Worm (Caenorhabditis elegans) whole organism, L1 larva: ENCODE results near the gene K01G12.3.
A peak's percentile ranks its signal among the peaks of the same experiment; 100 is the strongest.

Source experiments
- C04F5.9 ChIP-seq: sonication (generic microtip); optimal IDR thresholded peaks from 2 replicates; lab custom pipeline; 2016; ENCODE audit warnings: missing genetic modification characterization, missing compliant biosample characterization
- F16B12.6 ChIP-seq: fragments of 150-350 bp; optimal IDR thresholded peaks from 2 replicates; lab custom pipeline; 2014; ENCODE audit warnings: missing biosample characterization, missing genetic modification characterization
- aha-1 ChIP-seq: fragments of 150-350 bp; optimal IDR thresholded peaks from 2 replicates; lab custom pipeline; 2014; ENCODE audit warnings: missing biosample characterization, missing genetic modification characterization
- alr-1 ChIP-seq: fragments of 200-800 bp; sonication (Bioruptor generic); optimal IDR thresholded peaks from 2 replicates; lab custom pipeline; 2018; ENCODE audit warnings: borderline replicate concordance, mild to moderate bottlenecking, missing genetic modification characterization, missing compliant biosample characterization
- ama-1 ChIP-seq: fragments of 150-350 bp; optimal IDR thresholded peaks from 2 replicates; lab custom pipeline; 2014
- ceh-63 ChIP-seq: fragments of 200-800 bp; sonication (Bioruptor generic); optimal IDR thresholded peaks from 2 replicates; lab custom pipeline; 2018; ENCODE audit warnings: mild to moderate bottlenecking, missing genetic modification characterization, missing compliant biosample characterization
- ceh-8 ChIP-seq: fragments of 200-800 bp; sonication (Bioruptor generic); optimal IDR thresholded peaks from 2 replicates; lab custom pipeline; 2018; ENCODE audit warnings: mild to moderate bottlenecking, missing genetic modification characterization, moderate library complexity, missing compliant biosample characterization
- ceh-88 ChIP-seq: fragments of 200-800 bp; sonication (Bioruptor generic); IDR thresholded peaks from 2 replicates; pipeline ENCODE4 v1.3.6; 2022; ENCODE audit warnings: missing genetic modification characterization, missing compliant biosample characterization
- efl-1 ChIP-seq, 4 experiments: fragments of 150-350 bp; optimal IDR thresholded peaks in 3 of 4; peaks in 1 of 4; 1 replicate in 1 of 4; 2 replicates in 3 of 4; lab custom pipeline; 2014; ENCODE audit warnings: missing biosample characterization in 2 of 4, missing genetic modification characterization in 2 of 4, missing genetic modification reagents in 2 of 4
- efl-3 ChIP-seq: fragments of 200-800 bp; sonication (Bioruptor generic); optimal IDR thresholded peaks from 2 replicates; lab custom pipeline; 2018; ENCODE audit warnings: mild to moderate bottlenecking, missing genetic modification characterization, missing compliant biosample characterization
- elt-2 ChIP-seq: sonication (generic microtip); optimal IDR thresholded peaks from 2 replicates; lab custom pipeline; 2016; ENCODE audit warnings: missing genetic modification characterization, mild to moderate bottlenecking, inconsistent platforms, missing compliant biosample characterization, missing genetic modification reagents
- fkh-10 ChIP-seq: sonication (generic microtip); optimal IDR thresholded peaks from 2 replicates; lab custom pipeline; 2017; ENCODE audit warnings: missing biosample characterization, missing genetic modification reagents, missing genetic modification characterization
- fkh-8 ChIP-seq: sonication (generic microtip); optimal IDR thresholded peaks from 2 replicates; lab custom pipeline; 2016; ENCODE audit warnings: mild to moderate bottlenecking, missing genetic modification characterization, missing compliant biosample characterization
- fos-1 ChIP-seq: fragments of 150-350 bp; optimal IDR thresholded peaks from 2 replicates; lab custom pipeline; 2014; ENCODE audit warnings: missing biosample characterization, missing genetic modification characterization
- hlh-17 ChIP-seq: fragments of 200-800 bp; sonication (Bioruptor generic); optimal IDR thresholded peaks from 2 replicates; lab custom pipeline; 2018; ENCODE audit warnings: missing genetic modification characterization, mild to moderate bottlenecking, missing compliant biosample characterization, moderate library complexity, borderline replicate concordance
- hpl-2 ChIP-seq: fragments of 150-350 bp; optimal IDR thresholded peaks from 2 replicates; lab custom pipeline; 2014; ENCODE audit warnings: missing biosample characterization, missing genetic modification reagents, missing genetic modification characterization
- irx-1 ChIP-seq: sonication (generic microtip); optimal IDR thresholded peaks from 2 replicates; lab custom pipeline; 2016; ENCODE audit warnings: missing genetic modification characterization, missing compliant biosample characterization
- lin-13 ChIP-seq: fragments of 150-350 bp; optimal IDR thresholded peaks from 2 replicates; lab custom pipeline; 2014; ENCODE audit warnings: missing biosample characterization, missing genetic modification reagents, missing genetic modification characterization
- lin-14 ChIP-seq: fragments of 200-800 bp; sonication (Bioruptor generic); optimal IDR thresholded peaks from 2 replicates; lab custom pipeline; 2018; ENCODE audit warnings: mild to moderate bottlenecking, missing genetic modification characterization, moderate library complexity, missing compliant biosample characterization
- lin-39 ChIP-seq: fragments of 150-350 bp; optimal IDR thresholded peaks from 2 replicates; lab custom pipeline; 2014; ENCODE audit warnings: missing biosample characterization, missing genetic modification reagents, missing genetic modification characterization
- lsy-2 ChIP-seq, 2 experiments: fragments of 150-350 bp; optimal IDR thresholded peaks; 2 replicates each; lab custom pipeline; 2014; ENCODE audit warnings: missing biosample characterization in 2 of 2, missing genetic modification characterization in 2 of 2
- mab-9 ChIP-seq: fragments of 200-800 bp; sonication (Bioruptor generic); IDR thresholded peaks from 2 replicates; pipeline ENCODE4 v1.3.6; 2022; ENCODE audit warnings: missing genetic modification reagents, missing genetic modification characterization, missing compliant biosample characterization
- mep-1 ChIP-seq: fragments of 150-350 bp; optimal IDR thresholded peaks from 2 replicates; lab custom pipeline; 2014; ENCODE audit warnings: missing biosample characterization, missing genetic modification characterization
- nhr-12 ChIP-seq: sonication (generic microtip); optimal IDR thresholded peaks from 2 replicates; lab custom pipeline; 2017; ENCODE audit warnings: missing biosample characterization, missing genetic modification characterization
- nhr-19 ChIP-seq: fragments of 200-800 bp; sonication (Bioruptor generic); conservative IDR thresholded peaks from 2 replicates; pipeline ENCODE4 v1.3.6; 2022; ENCODE audit warnings: missing genetic modification characterization, missing compliant biosample characterization
- nhr-237 ChIP-seq: fragments of 150-350 bp; optimal IDR thresholded peaks from 2 replicates; lab custom pipeline; 2014; ENCODE audit warnings: missing biosample characterization, missing genetic modification characterization
- nhr-71 ChIP-seq: sonication (generic microtip); optimal IDR thresholded peaks from 2 replicates; lab custom pipeline; 2016; ENCODE audit warnings: mild to moderate bottlenecking, missing genetic modification characterization, moderate library complexity, missing compliant biosample characterization
- nhr-84 ChIP-seq: sonication (generic microtip); optimal IDR thresholded peaks from 2 replicates; lab custom pipeline; 2017; ENCODE audit warnings: missing biosample characterization, missing genetic modification characterization
- pax-3 ChIP-seq: fragments of 200-800 bp; sonication (Bioruptor generic); optimal IDR thresholded peaks from 2 replicates; lab custom pipeline; 2018; ENCODE audit warnings: mild to moderate bottlenecking, missing genetic modification characterization, moderate library complexity, missing compliant biosample characterization
- rnt-1 ChIP-seq: sonication (generic microtip); optimal IDR thresholded peaks from 2 replicates; lab custom pipeline; 2016; ENCODE audit warnings: mild to moderate bottlenecking, missing genetic modification characterization, moderate library complexity, missing compliant biosample characterization
- skn-1 ChIP-seq: fragments of 150-350 bp; optimal IDR thresholded peaks from 2 replicates; lab custom pipeline; 2014; ENCODE audit warnings: missing biosample characterization, missing genetic modification characterization
- snpc-4 ChIP-seq: fragments of 150-350 bp; optimal IDR thresholded peaks from 2 replicates; lab custom pipeline; 2014; ENCODE audit warnings: missing biosample characterization, missing genetic modification characterization
- sox-4 ChIP-seq: sonication (generic microtip); optimal IDR thresholded peaks from 2 replicates; lab custom pipeline; 2016; ENCODE audit warnings: missing genetic modification characterization, missing compliant biosample characterization
- tbx-2 ChIP-seq: sonication (generic microtip); optimal IDR thresholded peaks from 2 replicates; lab custom pipeline; 2016; ENCODE audit warnings: missing genetic modification characterization, missing compliant biosample characterization
- unc-130 ChIP-seq: fragments of 150-350 bp; optimal IDR thresholded peaks from 2 replicates; lab custom pipeline; 2017; ENCODE audit warnings: missing biosample characterization, missing genetic modification characterization, inconsistent platforms
- unc-86 ChIP-seq: sonication (generic microtip); optimal IDR thresholded peaks from 2 replicates; lab custom pipeline; 2016; ENCODE audit warnings: missing genetic modification characterization, missing compliant biosample characterization
- unc-98 ChIP-seq: fragments of 200-800 bp; sonication (Bioruptor generic); IDR thresholded peaks from 2 replicates; pipeline ENCODE4 v1.3.6; 2022; ENCODE audit warnings: missing genetic modification characterization, missing compliant biosample characterization
- ztf-11 ChIP-seq, 2 experiments: sonication (generic microtip); optimal IDR thresholded peaks; 2 replicates each; lab custom pipeline; 2016 to 2017; ENCODE audit warnings: missing genetic modification characterization in 2 of 2, missing biosample characterization in 1 of 2, missing compliant biosample characterization in 1 of 2
- ztf-4 ChIP-seq: fragments of 150-350 bp; optimal IDR thresholded peaks from 2 replicates; lab custom pipeline; 2014; ENCODE audit warnings: missing biosample characterization, missing genetic modification characterization

Gene K01G12.3

ce11 chrIV:14193196-14193595, at the start of gene K01G12.3:
Gene K01G12.3, plus strand, starts transcription at chrIV:14193496.
- no peak for TF ChIP-seq unc-130 (tag; lab: Kevin White, UChicago)
- no peak for TF ChIP-seq elt-2 (tag; lab: Kevin White, UChicago)
- no peak for TF ChIP-seq unc-98 (GFP tag; lab: Robert Waterston, UW)
- no peak for TF ChIP-seq fos-1
- TF ChIP-seq efl-1 (optimal IDR thresholded peaks at IDR 0.05; lab: Kevin White, UChicago) = no peak
- no peak for TF ChIP-seq efl-1 (GFP tag; optimal IDR thresholded peaks at IDR 0.05 in 1 of 2; lab: Kevin White, UChicago)
- no peak for TF ChIP-seq mep-1
- TF ChIP-seq nhr-19 (GFP tag; lab: Robert Waterston, UW) = no peak
- no peak for TF ChIP-seq lin-13 (GFP tag; lab: Kevin White, UChicago)
- TF ChIP-seq nhr-84 (tag; lab: Kevin White, UChicago) = no peak
- no peak for TF ChIP-seq nhr-12 (tag; lab: Kevin White, UChicago)
- no peak for TF ChIP-seq alr-1
- TF ChIP-seq ceh-8 = no peak
- no peak for TF ChIP-seq ama-1
- TF ChIP-seq F16B12.6 (tag; lab: Kevin White, UChicago) = no peak
- no peak for TF ChIP-seq C04F5.9 (tag; lab: Kevin White, UChicago)
- no peak for TF ChIP-seq fkh-8 (tag; lab: Kevin White, UChicago)
- no peak for TF ChIP-seq aha-1 (tag; lab: Kevin White, UChicago)
- no peak for TF ChIP-seq irx-1
- TF ChIP-seq efl-3 (GFP tag; lab: Kevin White, UChicago) = no peak
- no peak for TF ChIP-seq ceh-63

- TF ChIP-seq skn-1 (no peak), mab-9 (no peak), lsy-2 (tag; optimal IDR thresholded peaks at IDR 0.05; lab: Kevin White, UChicago) (no peak), hpl-2 (GFP tag; lab: Kevin White, UChicago) (no peak), snpc-4 (tag; lab: Kevin White, UChicago) (no peak), ceh-88 (GFP tag; lab: Robert Waterston, UW) (no peak), efl-3 (GFP tag; lab: Kevin White, UChicago) (no peak), alr-1 (no peak), nhr-71 (tag; lab: Kevin White, UChicago) (no peak), ztf-4 (no peak), nhr-237 (no peak), lin-39 (tag; lab: Kevin White, UChicago) (no peak), tbx-2 (tag; lab: Kevin White, UChicago) (no peak), unc-86 (tag; lab: Kevin White, UChicago) (no peak), pax-3 (no peak)
- TF ChIP-seq, all 84 proteins: peak for 0
Measured at ce11 chrIV:14145594-14145993, 47.7 kb upstream of the K01G12.3 start, which contains the start of gene oac-37. Gene oac-37, plus strand, starts transcription at chrIV:14145894.

DNA sequence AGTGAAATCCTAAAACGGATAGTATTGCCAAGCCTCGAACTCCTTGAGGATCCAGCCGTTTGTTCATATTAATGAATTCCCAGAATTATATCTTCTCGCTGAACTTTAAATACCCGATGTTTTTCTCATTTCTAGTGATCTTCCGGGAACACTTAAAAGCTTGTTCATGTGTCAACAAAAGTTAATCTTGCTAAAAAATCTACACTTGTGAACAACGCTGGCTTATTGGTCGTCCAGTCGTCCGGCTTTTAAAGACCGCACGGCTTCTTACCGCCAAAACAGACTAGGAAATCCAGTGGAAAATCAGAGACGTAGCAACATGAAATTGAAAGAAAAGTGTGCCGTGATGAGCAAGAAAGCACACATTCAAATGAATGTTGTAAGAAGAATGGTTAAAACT, 40.0 kb upstream of the K01G12.3 start, which contains the start of gene oac-38:
Gene oac-38, minus strand, starts transcription at position 101 of the 400 bp plus-strand sequence.
- TF ChIP-seq hlh-17 (GFP tag; lab: Kevin White, UChicago) (no peak), fkh-10 (no peak), efl-1 (optimal IDR thresholded peaks at IDR 0.05; lab: Kevin White, UChicago) (no peak), efl-1 (GFP tag; optimal IDR thresholded peaks at IDR 0.05 in 1 of 2; lab: Kevin White, UChicago) (peak in 1 of 2 experiments; percentile 16), skn-1 (no peak)

DNA sequence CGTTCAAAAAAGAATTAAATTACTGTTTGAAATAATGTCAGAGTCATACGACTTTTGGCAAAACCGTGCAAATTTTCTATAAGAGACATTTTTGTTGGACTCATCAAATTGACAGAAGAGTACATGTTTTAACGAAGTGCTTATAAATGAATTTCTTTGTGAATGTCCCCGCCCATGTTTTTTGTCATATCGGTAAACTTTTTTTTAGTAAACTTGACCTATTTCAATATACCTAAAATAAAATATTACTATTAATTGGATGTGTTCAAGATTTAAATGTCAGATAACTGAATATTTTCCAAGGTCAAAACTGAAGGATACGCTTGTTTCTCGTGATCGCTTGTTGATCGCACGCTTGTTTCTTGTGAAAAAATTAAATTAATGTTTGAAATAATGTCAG, 35.2 kb upstream of the K01G12.3 start, which contains the start of gene R05A10.8:
Gene R05A10.8, minus strand, starts transcription at position 101 of the 400 bp plus-strand sequence.
- TF ChIP-seq sox-4 (tag; lab: Kevin White, UChicago) (no peak), ztf-11 (tag; optimal IDR thresholded peaks at IDR 0.05; lab: Kevin White, UChicago) (no peak), elt-2 (tag; lab: Kevin White, UChicago) (no peak), rnt-1 (tag; lab: Kevin White, UChicago) (no peak), lin-14 (GFP tag; lab: Kevin White, UChicago) (no peak)
